Worm (Caenorhabditis elegans) whole organism, L1 larva: Measurements from ENCODE around the gene F39G3.2.

Experiments used
- C04F5.9 ChIP-seq: sonication (generic microtip); optimal IDR thresholded peaks from 2 replicates; lab custom pipeline; 2016; ENCODE audit warnings: missing genetic modification characterization, missing compliant biosample characterization
- C16A3.4 ChIP-seq: fragments of 150-350 bp; optimal IDR thresholded peaks from 2 replicates; lab custom pipeline; 2014; ENCODE audit warnings: missing biosample characterization, missing genetic modification characterization
- F16B12.6 ChIP-seq: fragments of 150-350 bp; optimal IDR thresholded peaks from 2 replicates; lab custom pipeline; 2014; ENCODE audit warnings: missing biosample characterization, missing genetic modification characterization
- aha-1 ChIP-seq: fragments of 150-350 bp; optimal IDR thresholded peaks from 2 replicates; lab custom pipeline; 2014; ENCODE audit warnings: missing biosample characterization, missing genetic modification characterization
- alr-1 ChIP-seq: fragments of 200-800 bp; sonication (Bioruptor generic); optimal IDR thresholded peaks from 2 replicates; lab custom pipeline; 2018; ENCODE audit warnings: borderline replicate concordance, mild to moderate bottlenecking, missing genetic modification characterization, missing compliant biosample characterization
- ama-1 ChIP-seq: fragments of 150-350 bp; optimal IDR thresholded peaks from 2 replicates; lab custom pipeline; 2014
- blmp-1 ChIP-seq: fragments of 150-350 bp; optimal IDR thresholded peaks from 2 replicates; lab custom pipeline; 2014; ENCODE audit warnings: missing biosample characterization, missing genetic modification characterization
- ceh-63 ChIP-seq: fragments of 200-800 bp; sonication (Bioruptor generic); optimal IDR thresholded peaks from 2 replicates; lab custom pipeline; 2018; ENCODE audit warnings: mild to moderate bottlenecking, missing genetic modification characterization, missing compliant biosample characterization
- ceh-8 ChIP-seq: fragments of 200-800 bp; sonication (Bioruptor generic); optimal IDR thresholded peaks from 2 replicates; lab custom pipeline; 2018; ENCODE audit warnings: mild to moderate bottlenecking, missing genetic modification characterization, moderate library complexity, missing compliant biosample characterization
- ceh-88 ChIP-seq: fragments of 200-800 bp; sonication (Bioruptor generic); IDR thresholded peaks from 2 replicates; pipeline ENCODE4 v1.3.6; 2022; ENCODE audit warnings: missing genetic modification characterization, missing compliant biosample characterization
- efl-3 ChIP-seq: fragments of 200-800 bp; sonication (Bioruptor generic); optimal IDR thresholded peaks from 2 replicates; lab custom pipeline; 2018; ENCODE audit warnings: mild to moderate bottlenecking, missing genetic modification characterization, missing compliant biosample characterization
- elt-2 ChIP-seq: sonication (generic microtip); optimal IDR thresholded peaks from 2 replicates; lab custom pipeline; 2016; ENCODE audit warnings: missing genetic modification characterization, mild to moderate bottlenecking, inconsistent platforms, missing compliant biosample characterization, missing genetic modification reagents
- elt-3 ChIP-seq, 6 experiments: fragments of 150-350 bp in 1 of 6; sonication (generic microtip); optimal IDR thresholded peaks; 2 replicates each; lab custom pipeline; 2017 to 2018; ENCODE audit warnings: missing biosample characterization in 6 of 6, missing genetic modification characterization in 6 of 6, inconsistent platforms in 1 of 6
- ets-5 ChIP-seq: fragments of 200-800 bp; sonication (Bioruptor generic); IDR thresholded peaks from 2 replicates; pipeline ENCODE4 v1.3.6; 2022; ENCODE audit warnings: missing genetic modification characterization, missing compliant biosample characterization
- fkh-8 ChIP-seq: sonication (generic microtip); optimal IDR thresholded peaks from 2 replicates; lab custom pipeline; 2016; ENCODE audit warnings: mild to moderate bottlenecking, missing genetic modification characterization, missing compliant biosample characterization
- hlh-4 ChIP-seq: sonication (generic microtip); optimal IDR thresholded peaks from 2 replicates; lab custom pipeline; 2016; ENCODE audit warnings: mild to moderate bottlenecking, missing genetic modification characterization, missing compliant biosample characterization
- isw-1 ChIP-seq: fragments of 200-800 bp; sonication (Bioruptor generic); IDR thresholded peaks from 2 replicates; pipeline ENCODE4 v1.3.6; 2022; ENCODE audit warnings: missing genetic modification characterization, missing compliant biosample characterization
- lin-13 ChIP-seq: fragments of 150-350 bp; optimal IDR thresholded peaks from 2 replicates; lab custom pipeline; 2014; ENCODE audit warnings: missing biosample characterization, missing genetic modification reagents, missing genetic modification characterization
- lin-35 ChIP-seq, 2 experiments: fragments of 150-350 bp; optimal IDR thresholded peaks; 2 replicates each; lab custom pipeline; 2014; ENCODE audit warnings: missing biosample characterization in 2 of 2, missing genetic modification characterization in 2 of 2, missing genetic modification reagents in 2 of 2
- lir-3 ChIP-seq: sonication (generic microtip); optimal IDR thresholded peaks from 2 replicates; lab custom pipeline; 2016; ENCODE audit warnings: mild to moderate bottlenecking, missing genetic modification characterization, moderate library complexity, missing compliant biosample characterization; ENCODE audit not compliant: poor library complexity
- mab-9 ChIP-seq: fragments of 200-800 bp; sonication (Bioruptor generic); IDR thresholded peaks from 2 replicates; pipeline ENCODE4 v1.3.6; 2022; ENCODE audit warnings: missing genetic modification reagents, missing genetic modification characterization, missing compliant biosample characterization
- nhr-237 ChIP-seq: fragments of 150-350 bp; optimal IDR thresholded peaks from 2 replicates; lab custom pipeline; 2014; ENCODE audit warnings: missing biosample characterization, missing genetic modification characterization
- nhr-28 ChIP-seq: fragments of 150-350 bp; optimal IDR thresholded peaks from 2 replicates; lab custom pipeline; 2014; ENCODE audit warnings: missing biosample characterization, missing genetic modification characterization
- nhr-47 ChIP-seq: sonication (generic microtip); optimal IDR thresholded peaks from 2 replicates; lab custom pipeline; 2016; ENCODE audit warnings: mild to moderate bottlenecking, missing genetic modification characterization, moderate library complexity, missing compliant biosample characterization
- nhr-71 ChIP-seq: sonication (generic microtip); optimal IDR thresholded peaks from 2 replicates; lab custom pipeline; 2016; ENCODE audit warnings: mild to moderate bottlenecking, missing genetic modification characterization, moderate library complexity, missing compliant biosample characterization
- nhr-84 ChIP-seq: sonication (generic microtip); optimal IDR thresholded peaks from 2 replicates; lab custom pipeline; 2017; ENCODE audit warnings: missing biosample characterization, missing genetic modification characterization
- nhr-85 ChIP-seq: sonication (generic microtip); peaks from one replicate; lab custom pipeline; 2016; ENCODE audit warnings: missing genetic modification characterization, inconsistent platforms, missing compliant biosample characterization
- pax-3 ChIP-seq: fragments of 200-800 bp; sonication (Bioruptor generic); optimal IDR thresholded peaks from 2 replicates; lab custom pipeline; 2018; ENCODE audit warnings: mild to moderate bottlenecking, missing genetic modification characterization, moderate library complexity, missing compliant biosample characterization
- pqm-1 ChIP-seq: sonication (generic microtip); optimal IDR thresholded peaks from 3 replicates; lab custom pipeline; 2017; ENCODE audit warnings: missing biosample characterization, missing genetic modification characterization
- skn-1 ChIP-seq: fragments of 150-350 bp; optimal IDR thresholded peaks from 2 replicates; lab custom pipeline; 2014; ENCODE audit warnings: missing biosample characterization, missing genetic modification characterization
- snpc-4 ChIP-seq: fragments of 150-350 bp; optimal IDR thresholded peaks from 2 replicates; lab custom pipeline; 2014; ENCODE audit warnings: missing biosample characterization, missing genetic modification characterization
- sox-4 ChIP-seq: sonication (generic microtip); optimal IDR thresholded peaks from 2 replicates; lab custom pipeline; 2016; ENCODE audit warnings: missing genetic modification characterization, missing compliant biosample characterization
- sptf-1 ChIP-seq: fragments of 150-350 bp; optimal IDR thresholded peaks from 2 replicates; lab custom pipeline; 2014; ENCODE audit warnings: missing biosample characterization, missing genetic modification characterization
- swsn-7 ChIP-seq: sonication (generic microtip); optimal IDR thresholded peaks from 2 replicates; lab custom pipeline; 2016; ENCODE audit warnings: missing genetic modification characterization, missing compliant biosample characterization
- tbx-2 ChIP-seq: sonication (generic microtip); optimal IDR thresholded peaks from 2 replicates; lab custom pipeline; 2016; ENCODE audit warnings: missing genetic modification characterization, missing compliant biosample characterization
- unc-62 ChIP-seq: fragments of 150-350 bp; optimal IDR thresholded peaks from 2 replicates; lab custom pipeline; 2014; ENCODE audit warnings: missing biosample characterization, missing genetic modification reagents, missing genetic modification characterization
- unc-86 ChIP-seq: sonication (generic microtip); optimal IDR thresholded peaks from 2 replicates; lab custom pipeline; 2016; ENCODE audit warnings: missing genetic modification characterization, missing compliant biosample characterization
- unc-98 ChIP-seq: fragments of 200-800 bp; sonication (Bioruptor generic); IDR thresholded peaks from 2 replicates; pipeline ENCODE4 v1.3.6; 2022; ENCODE audit warnings: missing genetic modification characterization, missing compliant biosample characterization
- vab-15 ChIP-seq: sonication (generic microtip); optimal IDR thresholded peaks from 2 replicates; lab custom pipeline; 2017; ENCODE audit warnings: missing genotype, mild to moderate bottlenecking, missing genetic modification characterization, missing compliant biosample characterization
- xbp-1 ChIP-seq: sonication (generic microtip); optimal IDR thresholded peaks from 2 replicates; lab custom pipeline; 2016; ENCODE audit warnings: missing genetic modification characterization, missing compliant biosample characterization
- zag-1 ChIP-seq: fragments of 150-350 bp; optimal IDR thresholded peaks from 2 replicates; lab custom pipeline; 2014; ENCODE audit warnings: missing biosample characterization, missing genetic modification characterization
- zip-4 ChIP-seq: fragments of 200-800 bp; sonication (Bioruptor generic); optimal IDR thresholded peaks from 2 replicates; lab custom pipeline; 2018; ENCODE audit warnings: mild to moderate bottlenecking, missing genetic modification characterization, moderate library complexity, missing compliant biosample characterization

Gene F39G3.2

ce11 chrV:4731154-4731961, 6.3 kb upstream of the F39G3.2 start, which contains the start of gene F39G3.3 (continued):
- peak; percentile 47 for TF ChIP-seq lir-3 (tag; lab: Kevin White, UChicago)
- no peak for TF ChIP-seq C04F5.9 (tag; lab: Kevin White, UChicago)
- TF ChIP-seq nhr-71: peak; percentile 75
- TF ChIP-seq zag-1: no peak
- TF ChIP-seq nhr-28: no peak
- peak; percentile 30 for TF ChIP-seq elt-2 (tag; lab: Kevin White, UChicago)
- TF ChIP-seq ama-1 (lab: Kevin White, UChicago): no peak
- TF ChIP-seq nhr-85 (tag; lab: Kevin White, UChicago): peak; percentile 80
- no peak for TF ChIP-seq mab-9 (GFP tag; lab: Robert Waterston, UW)
- peak; percentile 65 for TF ChIP-seq nhr-47 (tag; lab: Kevin White, UChicago)
- peak; percentile 48 for TF ChIP-seq tbx-2
- no peak for TF ChIP-seq ets-5 (GFP tag; lab: Robert Waterston, UW)
- TF ChIP-seq unc-86 (tag; lab: Kevin White, UChicago): peak; percentile 38
- no peak for TF ChIP-seq nhr-237 (tag; lab: Kevin White, UChicago)
- TF ChIP-seq xbp-1 (tag; lab: Kevin White, UChicago): peak; percentile 58
- TF ChIP-seq vab-15 (tag; lab: Kevin White, UChicago): peak; percentile 36
- no peak for TF ChIP-seq F16B12.6 (tag; lab: Kevin White, UChicago)
- TF ChIP-seq pax-3: no peak
- peak in 1 of 6 experiments; percentile 10 for TF ChIP-seq elt-3 (tag; optimal IDR thresholded peaks at IDR 0.05; lab: Kevin White, UChicago)
- no peak for TF ChIP-seq unc-98
- TF ChIP-seq efl-3 (GFP tag; lab: Kevin White, UChicago): no peak
- peak; percentile 46 for TF ChIP-seq blmp-1 (tag; lab: Kevin White, UChicago)
- TF ChIP-seq isw-1 (GFP tag; lab: Robert Waterston, UW): peak; percentile 6; the same call in 1 of the 2 replicates
- TF ChIP-seq zip-4: no peak
- TF ChIP-seq ceh-63: no peak
- no peak for TF ChIP-seq pqm-1 (tag; lab: Kevin White, UChicago)
- TF ChIP-seq skn-1 (tag; lab: Kevin White, UChicago): peak; percentile 74
- peak; percentile 66 for TF ChIP-seq swsn-7 (tag; lab: Kevin White, UChicago)
- no peak for TF ChIP-seq sptf-1
- TF ChIP-seq snpc-4 (tag; lab: Kevin White, UChicago): no peak
- TF ChIP-seq sox-4 (tag; lab: Kevin White, UChicago): no peak
- no peak for TF ChIP-seq ceh-88 (GFP tag; lab: Robert Waterston, UW)
- TF ChIP-seq lin-13 (GFP tag; lab: Kevin White, UChicago): peak; percentile 40
- TF ChIP-seq alr-1: no peak
- TF ChIP-seq unc-62 (GFP tag; lab: Kevin White, UChicago): no peak
- TF ChIP-seq hlh-4 (tag; lab: Kevin White, UChicago): no peak
- TF ChIP-seq ceh-8 (GFP tag; lab: Kevin White, UChicago): no peak
- TF ChIP-seq C16A3.4 (tag; lab: Kevin White, UChicago): peak; percentile 52
- TF ChIP-seq, all 84 proteins: peak for 37

- no peak for TF ChIP-seq fkh-8
- no peak for TF ChIP-seq tbx-2
- no peak for TF ChIP-seq elt-3 (tag; optimal IDR thresholded peaks at IDR 0.05; lab: Kevin White, UChicago)
- no peak for TF ChIP-seq aha-1 (tag; lab: Kevin White, UChicago)
- no peak for TF ChIP-seq pqm-1 (tag; lab: Kevin White, UChicago)
- TF ChIP-seq lin-35 (GFP tag; optimal IDR thresholded peaks at IDR 0.05; lab: Kevin White, UChicago): no peak
- no peak for TF ChIP-seq nhr-84
- TF ChIP-seq, all 84 proteins: peak for 0
Observed at ce11 chrV:4733952-4734351, 3.7 kb upstream of the F39G3.2 start.
